Worm (Caenorhabditis elegans): ENCODE measurements around the gene hse-5.

- TF ChIP-seq madf-3 (GFP tag; IDR thresholded peaks at IDR 0.05), result no peak
- no peak for TF ChIP-seq F52B5.7 (tag; optimal IDR thresholded peaks at IDR 0.05)
- no peak for TF ChIP-seq unc-62 (GFP tag; optimal IDR thresholded peaks at IDR 0.05)
- no peak for TF ChIP-seq fkh-3 (tag; optimal IDR thresholded peaks at IDR 0.05)
- no peak for TF ChIP-seq ztf-18 (tag; optimal IDR thresholded peaks at IDR 0.05)
- no peak for TF ChIP-seq ztf-28 (GFP tag; IDR thresholded peaks at IDR 0.05)
- no peak for TF ChIP-seq ama-1 (optimal IDR thresholded peaks at IDR 0.05)
- TF ChIP-seq ama-1 (GFP tag; optimal IDR thresholded peaks at IDR 0.05), result no peak
Measured at ce11 chrIII:4328208-4328987, 16.7 kb upstream of the hse-5 start.
